Worm (Caenorhabditis elegans): ENCODE measurements around the gene srsx-26.

Gene srsx-26

ce11 chrV:10117465-10117864 is 31.0 kb upstream of the srsx-26 start, which contains the start of gene C08B6.5:
C08B6.5 (plus strand) TSS chrV:10117765.
- TF ChIP-seq nhr-237 (tag; optimal IDR thresholded peaks at IDR 0.05) (no peak), nhr-28 (tag; optimal IDR thresholded peaks at IDR 0.05) (no peak), mls-2 (tag; optimal IDR thresholded peaks at IDR 0.05) (no peak), elt-3 (tag; optimal IDR thresholded peaks at IDR 0.05) (no peak), ceh-83 (GFP tag; optimal IDR thresholded peaks at IDR 0.05) (no peak), mep-1 (tag; optimal IDR thresholded peaks at IDR 0.05) (no peak), lsy-2 (tag; optimal IDR thresholded peaks at IDR 0.05) (no peak), elt-1 (tag; optimal IDR thresholded peaks at IDR 0.05; ENCODE audit: borderline replicate concordance, insufficient read depth) (no peak), sem-2 (GFP tag; optimal IDR thresholded peaks at IDR 0.05) (no peak)

ce11 chrV:10120898-10121297 is 27.6 kb upstream of the srsx-26 start, which contains the start of gene srxa-18:
srxa-18 (minus strand) TSS chrV:10120997.
- TF ChIP-seq pha-4 (tag; optimal IDR thresholded peaks at IDR 0.05), result no peak

ce11 chrV:10122670-10123069 is 25.8 kb upstream of the srsx-26 start, which contains the start of gene srxa-19:
srxa-19 (minus strand) TSS chrV:10122770.
- TF ChIP-seq nhr-28 (tag; optimal IDR thresholded peaks at IDR 0.05), result no peak
- TF ChIP-seq mep-1 (tag; optimal IDR thresholded peaks at IDR 0.05), result no peak
- TF ChIP-seq sptf-1 (tag; optimal IDR thresholded peaks at IDR 0.05), result no peak
- no peak for TF ChIP-seq elt-1 (tag; optimal IDR thresholded peaks at IDR 0.05; ENCODE audit: borderline replicate concordance, insufficient read depth)
- TF ChIP-seq snpc-4 (tag; optimal IDR thresholded peaks at IDR 0.05), result no peak

- no peak for TF ChIP-seq ces-1 (GFP tag; optimal IDR thresholded peaks at IDR 0.05)
- no peak for TF ChIP-seq sptf-1 (tag; optimal IDR thresholded peaks at IDR 0.05)
- TF ChIP-seq cnd-1 (tag; optimal IDR thresholded peaks at IDR 0.05), result no peak
- no peak for TF ChIP-seq nhr-28 (tag; optimal IDR thresholded peaks at IDR 0.05)
- TF ChIP-seq unc-120 (tag; optimal IDR thresholded peaks at IDR 0.05; ENCODE audit: poor library complexity, severe bottlenecking), result no peak
- TF ChIP-seq lin-13 (tag; optimal IDR thresholded peaks at IDR 0.05), result no peak
- TF ChIP-seq lsy-2 (tag; optimal IDR thresholded peaks at IDR 0.05), result no peak
- no peak for TF ChIP-seq M03D4.4 (tag; optimal IDR thresholded peaks at IDR 0.05)
These were observed 25.1 kb upstream of the srsx-26 start, which contains the start of gene C08B6.6 for ce11 chrV:10123324-10123723. C08B6.6 (plus strand) TSS chrV:10123624.

- TF ChIP-seq unc-120 (tag; optimal IDR thresholded peaks at IDR 0.05; ENCODE audit: poor library complexity, severe bottlenecking) (no peak), drap-1 (GFP tag; optimal IDR thresholded peaks at IDR 0.05) (no peak), nhr-28 (tag; optimal IDR thresholded peaks at IDR 0.05) (no peak), nhr-12 (tag; optimal IDR thresholded peaks at IDR 0.05) (no peak), lsy-2 (tag; optimal IDR thresholded peaks at IDR 0.05) (no peak), flh-1 (GFP tag; optimal IDR thresholded peaks at IDR 0.05) (no peak), bed-3 (GFP tag; optimal IDR thresholded peaks at IDR 0.05) (no peak), lin-13 (tag; optimal IDR thresholded peaks at IDR 0.05) (no peak), elt-1 (tag; optimal IDR thresholded peaks at IDR 0.05; ENCODE audit: borderline replicate concordance, insufficient read depth) (no peak), pha-4 (tag; optimal IDR thresholded peaks at IDR 0.05) (no peak), lin-32 (GFP tag; optimal IDR thresholded peaks at IDR 0.05) (no peak), hlh-1 (tag; optimal IDR thresholded peaks at IDR 0.05) (no peak)
These were observed 23.5 kb upstream of the srsx-26 start, which contains the start of gene C08B6.10 for ce11 chrV:10124799-10125548. C08B6.10 (plus strand) TSS chrV:10125498.

- TF ChIP-seq sem-2 (GFP tag; optimal IDR thresholded peaks at IDR 0.05) (no peak), nhr-76 (tag; optimal IDR thresholded peaks at IDR 0.05) (no peak), pha-4 (tag; optimal IDR thresholded peaks at IDR 0.05) (no peak), unc-39 (tag; optimal IDR thresholded peaks at IDR 0.05) (no peak), ztf-11 (tag; optimal IDR thresholded peaks at IDR 0.05) (no peak), ceh-39 (tag; optimal IDR thresholded peaks at IDR 0.05) (no peak), drap-1 (GFP tag; optimal IDR thresholded peaks at IDR 0.05) (no peak), snpc-4 (tag; optimal IDR thresholded peaks at IDR 0.05) (no peak), ces-1 (GFP tag; optimal IDR thresholded peaks at IDR 0.05) (no peak), elt-1 (tag; optimal IDR thresholded peaks at IDR 0.05; ENCODE audit: borderline replicate concordance, insufficient read depth) (no peak)
These were observed 18.3 kb upstream of the srsx-26 start, which contains the start of gene aos-1 for ce11 chrV:10130195-10130594. aos-1 (minus strand) TSS chrV:10130295.

Measured in whole organism, mixed stage, embryonic.